Fruit fly (Drosophila melanogaster) whole organism, wandering third instar larva: ENCODE measurements around the gene CG5902.

Source experiments
- Dfd ChIP-seq: fragments of >200 bp; optimal IDR thresholded peaks from 2 replicates; lab custom pipeline; 2017; ENCODE audit warnings: missing biosample characterization, missing genetic modification characterization
- Hnf4 ChIP-seq: fragments of 200-800 bp; sonication (Bioruptor generic); optimal IDR thresholded peaks from 2 replicates; lab custom pipeline; 2016; ENCODE audit warnings: missing biosample characterization, mild to moderate bottlenecking, missing genetic modification characterization
- Hr83 ChIP-seq: fragments of 200-300 bp; sonication (Bioruptor generic); optimal IDR thresholded peaks from 2 replicates; lab custom pipeline; 2016; ENCODE audit warnings: missing biosample characterization, mild to moderate bottlenecking, missing genetic modification characterization, moderate library complexity; ENCODE audit not compliant: poor library complexity, severe bottlenecking
- Myc ChIP-seq: fragments of >200 bp; optimal IDR thresholded peaks from 2 replicates; lab custom pipeline; 2017
- Rel ChIP-seq, 2 experiments: fragments of 200-800 bp; sonication (Bioruptor generic) in 1 of 2; optimal IDR thresholded peaks; 2 replicates in 1 of 2; 3 replicates in 1 of 2; lab custom pipeline; 2016 to 2019; ENCODE audit warnings: mild to moderate bottlenecking in 2 of 2, missing biosample characterization in 2 of 2, missing genetic modification characterization in 2 of 2, moderate library complexity in 1 of 2
- Sp1 ChIP-seq: fragments of 200-800 bp; sonication (Bioruptor generic); optimal IDR thresholded peaks from 3 replicates; lab custom pipeline; 2019; ENCODE audit warnings: missing biosample characterization, mild to moderate bottlenecking, missing genetic modification characterization, moderate library complexity
- brk ChIP-seq: fragments of 200-800 bp; sonication (Bioruptor generic); optimal IDR thresholded peaks from 2 replicates; lab custom pipeline; 2016; ENCODE audit warnings: missing biosample characterization, mild to moderate bottlenecking, missing genetic modification characterization
- foxo ChIP-seq, 2 experiments: fragments of 200-800 bp; sonication (Bioruptor generic); optimal IDR thresholded peaks; 2 replicates in 1 of 2; 3 replicates in 1 of 2; lab custom pipeline; 2016 to 2017; ENCODE audit warnings: missing biosample characterization in 2 of 2, missing genetic modification characterization in 2 of 2
- jim ChIP-seq: fragments of 175-275, 200-325 bp; sonication (Bioruptor generic); optimal IDR thresholded peaks from 2 replicates; lab custom pipeline; 2016; ENCODE audit warnings: missing biosample characterization, mild to moderate bottlenecking, missing genetic modification characterization
- pan ChIP-seq: fragments of >200 bp; optimal IDR thresholded peaks from 2 replicates; lab custom pipeline; 2017
- psq ChIP-seq: fragments of 200-800 bp; sonication (Bioruptor generic); optimal IDR thresholded peaks from 3 replicates; lab custom pipeline; 2017; ENCODE audit warnings: missing biosample characterization, mild to moderate bottlenecking, missing genetic modification characterization, moderate library complexity
- usp ChIP-seq: fragments of >200 bp; optimal IDR thresholded peaks from 2 replicates; lab custom pipeline; 2017; ENCODE audit warnings: missing biosample characterization, missing genetic modification characterization

DNA sequence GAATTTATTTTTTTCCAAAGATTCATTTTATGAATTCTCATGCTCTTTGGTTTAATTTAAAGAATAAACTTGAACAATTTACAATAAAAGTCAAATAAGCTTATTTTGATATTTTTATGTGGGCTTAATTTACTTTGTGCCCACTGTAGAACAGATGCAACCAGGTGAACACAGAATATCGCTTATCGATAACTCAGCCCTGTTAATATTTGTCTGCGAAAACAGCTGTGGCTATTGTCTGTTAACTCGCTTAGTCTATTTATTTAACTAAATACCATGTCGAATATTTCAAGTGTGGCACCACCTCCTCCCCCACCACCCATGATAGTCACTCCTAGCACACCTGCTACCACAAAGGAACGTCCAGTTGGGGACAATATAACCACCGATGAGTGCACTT lies 9.0 kb downstream of the CG5902 start, which contains the start of gene CG33108:
- TF ChIP-seq Sp1 (GFP tag; lab: Kevin White, UChicago) (no peak), brk (GFP tag; lab: Kevin White, UChicago) (no peak), psq (GFP tag; lab: Kevin White, UChicago) (no peak), pan (lab: Kevin White, UChicago) (no peak), Hnf4 (peak; percentile 21), jim (GFP tag; lab: Kevin White, UChicago) (no peak), usp (GFP tag; lab: Kevin White, UChicago) (no peak), foxo (GFP tag; optimal IDR thresholded peaks at IDR 0.05; lab: Kevin White, UChicago) (no peak), Dfd (GFP tag; lab: Kevin White, UChicago) (no peak), Rel (GFP tag; optimal IDR thresholded peaks at IDR 0.05; lab: Kevin White, UChicago) (no peak), Rel (tag; optimal IDR thresholded peaks at IDR 0.05; lab: Kevin White, UChicago) (peak; percentile 15), Myc (lab: Kevin White, UChicago) (no peak), Hr83 (GFP tag; lab: Kevin White, UChicago) (peak; percentile 35)
